Fruit fly (Drosophila melanogaster): ENCODE results near the gene Gr93b.

DNA sequence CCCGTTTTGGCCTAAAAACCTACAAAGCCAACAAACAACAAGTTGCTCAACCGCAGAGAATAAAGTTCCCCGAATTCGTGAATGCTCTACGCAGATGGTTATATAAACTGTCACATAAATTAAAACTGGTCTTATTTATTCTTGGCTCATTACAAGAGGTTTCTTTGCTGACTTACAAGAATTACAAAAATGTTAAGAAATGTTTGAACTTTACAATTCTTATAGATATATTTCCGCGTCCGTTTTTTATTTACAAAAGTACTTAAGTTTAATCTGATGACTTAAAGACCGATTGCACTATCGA lies 7.4 kb downstream of the Gr93b start:
- no peak for TF ChIP-seq pan (optimal IDR thresholded peaks at IDR 0.05)
- TF ChIP-seq EcR (GFP tag; optimal IDR thresholded peaks at IDR 0.05) = no peak
- no peak for TF ChIP-seq psq (optimal IDR thresholded peaks at IDR 0.05)
- no peak for TF ChIP-seq CG8478 (optimal IDR thresholded peaks at IDR 0.05)
- no peak for TF ChIP-seq Dll (optimal IDR thresholded peaks at IDR 0.05)
- TF ChIP-seq usp (GFP tag; optimal IDR thresholded peaks at IDR 0.05) = no peak
